Worm (Caenorhabditis elegans) whole organism, young adult: ENCODE data around the gene str-19.

Experiments
- B0336.3 ChIP-seq: fragments of 200-800 bp; sonication (Bioruptor generic); IDR thresholded peaks from 2 replicates; pipeline ENCODE4 v1.3.6; 2022; ENCODE audit warnings: missing genetic modification characterization, missing compliant biosample characterization
- F10E7.11 ChIP-seq: sonication (generic microtip); optimal IDR thresholded peaks from 2 replicates; lab custom pipeline; 2017; ENCODE audit warnings: mild to moderate bottlenecking, missing genetic modification characterization, moderate library complexity, missing compliant biosample characterization
- F23B12.7 ChIP-seq: sonication (generic microtip); optimal IDR thresholded peaks from 2 replicates; lab custom pipeline; 2017; ENCODE audit warnings: missing genetic modification characterization, mild to moderate bottlenecking, missing compliant biosample characterization, antibody characterized with exemption, moderate library complexity; ENCODE audit not compliant: insufficient read depth
- F37B4.10 ChIP-seq: fragments of 200-800 bp; sonication (Bioruptor generic); IDR thresholded peaks from 2 replicates; pipeline ENCODE4 v1.3.6; 2022; ENCODE audit warnings: missing genetic modification characterization, missing compliant biosample characterization
- F57C9.4 ChIP-seq: sonication (generic microtip); optimal IDR thresholded peaks from 2 replicates; lab custom pipeline; 2017; ENCODE audit warnings: mild to moderate bottlenecking, missing genetic modification characterization, missing compliant biosample characterization
- K11D2.4 ChIP-seq: fragments of 200-800 bp; sonication (Bioruptor generic); IDR thresholded peaks from 2 replicates; pipeline ENCODE4 v1.3.6; 2022; ENCODE audit warnings: missing genetic modification reagents, missing genetic modification characterization, missing compliant biosample characterization
- T26A5.8 ChIP-seq: sonication (generic microtip); optimal IDR thresholded peaks from 2 replicates; lab custom pipeline; 2016; ENCODE audit warnings: missing genetic modification characterization, missing compliant biosample characterization
- Y53F4B.3 ChIP-seq: fragments of 200-800 bp; sonication (Bioruptor generic); IDR thresholded peaks from 2 replicates; pipeline ENCODE4 v1.3.6; 2022; ENCODE audit warnings: missing genetic modification reagents, missing genetic modification characterization, missing compliant biosample characterization
- Y67H2A.10 ChIP-seq: fragments of 200-800 bp; sonication (Bioruptor generic); conservative IDR thresholded peaks from 2 replicates; pipeline ENCODE4 v1.3.6; 2022; ENCODE audit warnings: missing genetic modification reagents, missing genetic modification characterization, missing compliant biosample characterization
- ama-1 ChIP-seq, 3 experiments: fragments of 150-350 bp in 1 of 3; sonication (generic microtip) in 2 of 3; optimal IDR thresholded peaks; 2 replicates each; lab custom pipeline; 2014 to 2018; ENCODE audit warnings: missing biosample characterization in 2 of 3, missing genetic modification characterization in 2 of 3, missing genetic modification reagents in 2 of 3
- aptf-2 ChIP-seq: fragments of 200-800 bp; sonication (Bioruptor generic); conservative IDR thresholded peaks from 2 replicates; pipeline ENCODE4 v1.3.6; 2022; ENCODE audit warnings: missing genetic modification reagents, missing genetic modification characterization, missing compliant biosample characterization
- atf-7 ChIP-seq: sonication (generic microtip); optimal IDR thresholded peaks from 2 replicates; lab custom pipeline; 2017; ENCODE audit warnings: mild to moderate bottlenecking, missing genetic modification characterization, missing compliant biosample characterization
- ccch-3 ChIP-seq: fragments of 200-800 bp; sonication (Bioruptor generic); optimal IDR thresholded peaks from 2 replicates; lab custom pipeline; 2018; ENCODE audit warnings: mild to moderate bottlenecking, missing genetic modification characterization, missing compliant biosample characterization
- ceh-100 ChIP-seq: fragments of 200-800 bp; sonication (Bioruptor generic); IDR thresholded peaks from 2 replicates; pipeline ENCODE4 v1.3.6; 2022; ENCODE audit warnings: missing genetic modification reagents, missing genetic modification characterization, missing compliant biosample characterization
- ceh-40 ChIP-seq: fragments of 200-800 bp; sonication (Bioruptor generic); IDR thresholded peaks from 2 replicates; pipeline ENCODE4 v1.3.6; 2022; ENCODE audit warnings: missing genetic modification characterization, missing compliant biosample characterization
- chd-7 ChIP-seq: sonication (generic microtip); optimal IDR thresholded peaks from 2 replicates; lab custom pipeline; 2016; ENCODE audit warnings: mild to moderate bottlenecking, missing genetic modification characterization, moderate library complexity, missing compliant biosample characterization
- dox-1 ChIP-seq: fragments of 200-800 bp; sonication (Bioruptor generic); IDR thresholded peaks from 2 replicates; pipeline ENCODE4 v1.3.6; 2022; ENCODE audit warnings: missing genetic modification reagents, missing genetic modification characterization, missing compliant biosample characterization
- egl-18 ChIP-seq: fragments of 200-800 bp; sonication (Bioruptor generic); IDR thresholded peaks from 2 replicates; pipeline ENCODE4 v1.3.6; 2022; ENCODE audit warnings: missing genetic modification reagents, missing genetic modification characterization, missing compliant biosample characterization
- egrh-3 ChIP-seq: fragments of 200-800 bp; sonication (Bioruptor generic); IDR thresholded peaks from 2 replicates; pipeline ENCODE4 v1.3.6; 2022; ENCODE audit warnings: missing genetic modification reagents, missing genetic modification characterization, missing compliant biosample characterization
- gei-17 ChIP-seq: fragments of 200-800 bp; sonication (Bioruptor generic); optimal IDR thresholded peaks from 2 replicates; lab custom pipeline; 2018; ENCODE audit warnings: mild to moderate bottlenecking, missing genetic modification characterization, missing compliant biosample characterization
- hlh-12 ChIP-seq: sonication (generic microtip); optimal IDR thresholded peaks from 2 replicates; lab custom pipeline; 2016; ENCODE audit warnings: missing genetic modification characterization, missing compliant biosample characterization
- hmg-1.2 ChIP-seq: fragments of 200-800 bp; sonication (Bioruptor generic); IDR thresholded peaks from 2 replicates; pipeline ENCODE4 v1.3.6; 2022; ENCODE audit warnings: missing genetic modification reagents, missing genetic modification characterization, missing compliant biosample characterization
- hrde-1 ChIP-seq: sonication (generic microtip); optimal IDR thresholded peaks from 2 replicates; lab custom pipeline; 2016; ENCODE audit warnings: missing genetic modification characterization, mild to moderate bottlenecking, missing compliant biosample characterization, moderate library complexity, missing genotype, missing genetic modification reagents, borderline replicate concordance
- lin-54 ChIP-seq: fragments of 200-800 bp; sonication (Bioruptor generic); optimal IDR thresholded peaks from 2 replicates; lab custom pipeline; 2018; ENCODE audit warnings: mild to moderate bottlenecking, missing genetic modification characterization, missing compliant biosample characterization
- lir-1 ChIP-seq: fragments of 200-800 bp; sonication (Bioruptor generic); conservative IDR thresholded peaks from 2 replicates; pipeline ENCODE4 v1.3.6; 2022; ENCODE audit warnings: missing genetic modification reagents, missing genetic modification characterization, missing compliant biosample characterization
- lsy-27 ChIP-seq: sonication (generic microtip); optimal IDR thresholded peaks from 2 replicates; lab custom pipeline; 2017; ENCODE audit warnings: missing genetic modification characterization, mild to moderate bottlenecking, missing compliant biosample characterization, antibody characterized with exemption, missing genotype, borderline replicate concordance; ENCODE audit not compliant: insufficient read depth
- madf-8 ChIP-seq: fragments of 200-800 bp; sonication (Bioruptor generic); conservative IDR thresholded peaks from 2 replicates; pipeline ENCODE4 v1.3.6; 2022; ENCODE audit warnings: missing genetic modification reagents, missing genetic modification characterization, missing compliant biosample characterization
- nfya-1 ChIP-seq: sonication (generic microtip); optimal IDR thresholded peaks from 2 replicates; lab custom pipeline; 2017; ENCODE audit warnings: antibody characterized with exemption, missing compliant biosample characterization, missing genetic modification characterization, borderline replicate concordance; ENCODE audit not compliant: insufficient read depth
- nfya-2 ChIP-seq: fragments of 200-800 bp; sonication (Bioruptor generic); IDR thresholded peaks from 2 replicates; pipeline ENCODE4 v1.3.6; 2022; ENCODE audit warnings: missing genetic modification reagents, missing genetic modification characterization, missing compliant biosample characterization
- nhr-27 ChIP-seq: fragments of 200-800 bp; sonication (Bioruptor generic); optimal IDR thresholded peaks from 2 replicates; lab custom pipeline; 2018; ENCODE audit warnings: mild to moderate bottlenecking, missing genetic modification characterization, moderate library complexity, missing compliant biosample characterization
- nhr-90 ChIP-seq: sonication (generic microtip); optimal IDR thresholded peaks from 2 replicates; lab custom pipeline; 2016; ENCODE audit warnings: missing genotype, mild to moderate bottlenecking, missing genetic modification characterization, missing compliant biosample characterization
- rcor-1 ChIP-seq: fragments of 200-800 bp; sonication (Bioruptor generic); IDR thresholded peaks from 2 replicates; pipeline ENCODE4 v1.3.6; 2022; ENCODE audit warnings: missing genetic modification reagents, missing genetic modification characterization, missing compliant biosample characterization
- repo-1 ChIP-seq: sonication (generic microtip); optimal IDR thresholded peaks from 2 replicates; lab custom pipeline; 2017; ENCODE audit warnings: mild to moderate bottlenecking, missing genetic modification characterization, missing compliant biosample characterization
- snpc-1.1 ChIP-seq: sonication (generic microtip); optimal IDR thresholded peaks from 2 replicates; lab custom pipeline; 2017; ENCODE audit warnings: missing genetic modification characterization, mild to moderate bottlenecking, missing compliant biosample characterization, antibody characterized with exemption, moderate library complexity, missing genotype, missing genetic modification reagents; ENCODE audit not compliant: insufficient read depth
- snpc-1.3 ChIP-seq: sonication (generic microtip); optimal IDR thresholded peaks from 2 replicates; lab custom pipeline; 2017; ENCODE audit warnings: missing genetic modification characterization, mild to moderate bottlenecking, missing compliant biosample characterization, antibody characterized with exemption, moderate library complexity, missing genotype, missing genetic modification reagents; ENCODE audit not compliant: insufficient read depth
- snpc-4 ChIP-seq, 5 experiments: fragments of 150-350 bp in 1 of 5; sonication (generic microtip) in 4 of 5; optimal IDR thresholded peaks; 2 replicates each; lab custom pipeline; 2014 to 2018; ENCODE audit warnings: missing genetic modification characterization in 5 of 5, missing biosample characterization in 3 of 5, antibody characterized with exemption in 2 of 5, mild to moderate bottlenecking in 2 of 5, missing compliant biosample characterization in 2 of 5, missing genotype in 2 of 5, moderate library complexity in 2 of 5, missing genetic modification reagents in 1 of 5
- somi-1 ChIP-seq: fragments of 200-800 bp; sonication (Bioruptor generic); optimal IDR thresholded peaks from 2 replicates; lab custom pipeline; 2018; ENCODE audit warnings: mild to moderate bottlenecking, missing genetic modification characterization, missing compliant biosample characterization
- tbx-9 ChIP-seq: sonication (generic microtip); optimal IDR thresholded peaks from 2 replicates; lab custom pipeline; 2016; ENCODE audit warnings: borderline replicate concordance, missing genetic modification characterization, inconsistent platforms, missing compliant biosample characterization
- tlf-1 ChIP-seq: fragments of 200-800 bp; sonication (Bioruptor generic); optimal IDR thresholded peaks from 2 replicates; lab custom pipeline; 2018; ENCODE audit warnings: mild to moderate bottlenecking, missing genetic modification characterization, missing compliant biosample characterization
- unc-130 ChIP-seq: sonication (generic microtip); optimal IDR thresholded peaks from 2 replicates; lab custom pipeline; 2016; ENCODE audit warnings: missing genetic modification reagents, missing genetic modification characterization, missing compliant biosample characterization
- zfh-2 ChIP-seq: fragments of 200-800 bp; sonication (Bioruptor generic); conservative IDR thresholded peaks from 2 replicates; pipeline ENCODE4 v1.3.6; 2022; ENCODE audit warnings: missing genetic modification reagents, missing genetic modification characterization, missing compliant biosample characterization
- ztf-28 ChIP-seq: fragments of 200-800 bp; sonication (Bioruptor generic); IDR thresholded peaks from 2 replicates; pipeline ENCODE4 v1.3.6; 2022; ENCODE audit warnings: missing genetic modification reagents, missing genetic modification characterization, missing compliant biosample characterization

Gene str-19

DNA sequence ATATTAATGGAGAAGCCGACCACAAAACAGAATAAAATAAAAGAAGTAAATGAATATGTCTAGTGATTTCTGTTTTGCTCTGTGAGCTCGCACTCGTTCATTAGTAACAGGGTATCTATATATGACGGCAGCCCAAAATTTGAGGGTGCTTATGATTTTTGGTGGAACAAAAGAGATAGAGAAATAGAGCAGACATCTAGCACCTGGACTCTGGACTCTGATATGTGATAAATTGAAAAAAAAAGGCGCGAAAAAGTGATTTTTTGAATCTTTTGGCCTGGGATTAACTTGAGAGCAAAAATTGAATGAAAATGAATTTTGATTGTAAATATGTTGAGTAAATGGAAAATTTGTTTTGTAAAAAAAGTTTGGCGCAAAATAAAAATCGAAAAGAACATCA lies 32.4 kb upstream of the str-19 start, which contains the start of gene nhr-283:
TSS of gene nhr-283 (minus strand) at position 101 of the 400 bp plus-strand sequence.
- TF ChIP-seq ama-1 (optimal IDR thresholded peaks at IDR 0.05; lab: Kevin White, UChicago) (no peak), ama-1 (GFP tag; optimal IDR thresholded peaks at IDR 0.05; lab: Kevin White, UChicago) (no peak), lir-1 (GFP tag; lab: Robert Waterston, UW) (no peak), ztf-28 (GFP tag; lab: Robert Waterston, UW) (no peak), tbx-9 (tag; lab: Kevin White, UChicago) (no peak), hrde-1 (tag; lab: Kevin White, UChicago) (no peak), somi-1 (no peak), F10E7.11 (tag; lab: Kevin White, UChicago) (no peak), egl-18 (GFP tag; lab: Robert Waterston, UW) (no peak), F37B4.10 (GFP tag; lab: Robert Waterston, UW) (no peak), lin-54 (GFP tag; lab: Kevin White, UChicago) (no peak)

DNA sequence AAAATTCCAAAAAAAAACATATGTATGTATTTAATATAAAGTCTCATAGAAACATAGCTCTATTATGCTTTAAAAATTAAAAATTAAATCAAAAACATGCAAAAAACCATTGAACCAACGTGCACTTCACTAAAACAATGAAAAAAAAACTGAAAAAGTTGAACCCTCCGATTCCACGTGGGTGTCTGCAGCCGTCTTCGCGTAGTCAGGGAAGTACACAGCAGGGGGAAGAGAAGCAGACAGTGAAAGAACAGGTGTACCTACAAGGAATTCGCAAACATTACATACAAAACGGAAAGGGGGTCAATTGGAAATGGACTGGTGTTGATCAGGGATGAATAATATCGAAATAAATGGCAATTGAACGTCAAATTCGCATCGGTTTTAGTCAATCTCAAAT lies 29.7 kb upstream of the str-19 start:
- TF ChIP-seq dox-1 (GFP tag; lab: Robert Waterston, UW), result no peak
- no peak for TF ChIP-seq egrh-3
- TF ChIP-seq nfya-1 (tag; lab: Kevin White, UChicago), result no peak
- no peak for TF ChIP-seq snpc-1.1 (tag; lab: Kevin White, UChicago)

DNA sequence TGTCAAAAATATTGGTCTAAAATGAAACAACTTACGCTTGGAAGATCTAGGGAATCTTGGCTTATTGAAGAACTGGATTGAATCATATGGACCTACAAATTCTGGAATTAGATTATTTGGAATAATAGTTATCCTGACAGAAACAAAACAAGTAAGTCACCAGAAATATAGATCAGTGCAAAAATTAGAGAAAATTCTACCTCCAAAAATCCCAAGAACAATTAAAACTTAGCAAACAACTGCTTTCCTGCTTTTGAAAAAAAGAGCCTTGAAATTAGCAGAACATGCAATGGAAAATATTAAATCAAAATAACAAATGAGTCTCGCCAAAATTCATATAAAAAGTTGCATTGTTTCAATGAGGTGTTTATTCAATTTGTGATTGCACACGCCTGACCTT lies 28.9 kb upstream of the str-19 start, which contains the start of gene nhr-60:
TSS of gene nhr-60 (minus strand) at position 101 of the 400 bp plus-strand sequence.
- TF ChIP-seq tlf-1 (GFP tag; lab: Kevin White, UChicago) (no peak), ccch-3 (GFP tag; lab: Kevin White, UChicago) (no peak), F37B4.10 (GFP tag; lab: Robert Waterston, UW) (no peak), ceh-40 (GFP tag; lab: Robert Waterston, UW) (no peak), nhr-90 (no peak), snpc-4 (GFP tag; optimal IDR thresholded peaks at IDR 0.05; lab: Kevin White, UChicago) (no peak), snpc-4 (tag; optimal IDR thresholded peaks at IDR 0.05; lab: Kevin White, UChicago) (no peak), snpc-1.3 (tag; lab: Kevin White, UChicago) (no peak), K11D2.4 (GFP tag; lab: Robert Waterston, UW) (no peak), F57C9.4 (tag; lab: Kevin White, UChicago) (no peak), ama-1 (optimal IDR thresholded peaks at IDR 0.05; lab: Kevin White, UChicago) (no peak), ama-1 (GFP tag; optimal IDR thresholded peaks at IDR 0.05; lab: Kevin White, UChicago) (no peak), B0336.3 (no peak), madf-8 (no peak), F23B12.7 (tag; lab: Kevin White, UChicago) (no peak), nhr-27 (tag; lab: Kevin White, UChicago) (no peak), T26A5.8 (tag; lab: Kevin White, UChicago) (no peak), lir-1 (GFP tag; lab: Robert Waterston, UW) (no peak)

DNA sequence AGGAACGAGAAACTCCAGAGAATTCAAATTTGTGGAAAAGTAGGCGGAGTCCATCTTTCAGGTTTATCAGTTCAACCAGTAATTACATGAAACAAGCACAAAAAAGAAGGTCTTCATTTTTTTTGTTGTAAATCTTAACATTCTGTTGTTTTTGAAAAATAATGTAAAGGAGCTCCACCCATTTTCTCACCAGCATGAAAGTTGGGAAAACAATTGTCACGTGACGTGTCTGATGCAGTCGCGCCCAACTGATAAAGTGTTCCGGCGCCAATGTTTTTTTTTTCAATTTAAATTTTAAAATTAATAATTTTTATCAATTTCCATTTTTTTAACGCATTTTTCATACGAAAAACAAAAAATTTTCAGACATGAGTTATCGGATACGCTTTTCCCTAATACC lies 24.8 kb upstream of the str-19 start, which contains the start of gene F57A10.4:
TSS of gene F57A10.4 (plus strand) at position 367 of the 400 bp plus-strand sequence.
- no peak for TF ChIP-seq hmg-1.2 (GFP tag; lab: Robert Waterston, UW)
- no peak for TF ChIP-seq atf-7
- no peak for TF ChIP-seq snpc-1.1 (tag; lab: Kevin White, UChicago)
- no peak for TF ChIP-seq aptf-2 (GFP tag; lab: Robert Waterston, UW)
- no peak for TF ChIP-seq chd-7 (tag; lab: Kevin White, UChicago)
- TF ChIP-seq Y67H2A.10 (GFP tag; lab: Robert Waterston, UW), result no peak
- no peak for TF ChIP-seq lsy-27 (tag; lab: Kevin White, UChicago)
- TF ChIP-seq rcor-1, result no peak
- no peak for TF ChIP-seq K11D2.4 (GFP tag; lab: Robert Waterston, UW)
- TF ChIP-seq hlh-12 (tag; lab: Kevin White, UChicago), result no peak
- TF ChIP-seq gei-17 (GFP tag; lab: Kevin White, UChicago), result no peak
- no peak for TF ChIP-seq egrh-3
- no peak for TF ChIP-seq unc-130 (GFP tag; lab: Kevin White, UChicago)
- TF ChIP-seq zfh-2, result no peak
- TF ChIP-seq ceh-100 (GFP tag; lab: Robert Waterston, UW), result peak; percentile 85
- no peak for TF ChIP-seq Y53F4B.3 (GFP tag; lab: Robert Waterston, UW)
- TF ChIP-seq repo-1, result no peak
- no peak for TF ChIP-seq nfya-2 (GFP tag; lab: Robert Waterston, UW)
